Fruit fly (Drosophila melanogaster): ENCODE data around the gene beg.

Gene beg

DNA sequence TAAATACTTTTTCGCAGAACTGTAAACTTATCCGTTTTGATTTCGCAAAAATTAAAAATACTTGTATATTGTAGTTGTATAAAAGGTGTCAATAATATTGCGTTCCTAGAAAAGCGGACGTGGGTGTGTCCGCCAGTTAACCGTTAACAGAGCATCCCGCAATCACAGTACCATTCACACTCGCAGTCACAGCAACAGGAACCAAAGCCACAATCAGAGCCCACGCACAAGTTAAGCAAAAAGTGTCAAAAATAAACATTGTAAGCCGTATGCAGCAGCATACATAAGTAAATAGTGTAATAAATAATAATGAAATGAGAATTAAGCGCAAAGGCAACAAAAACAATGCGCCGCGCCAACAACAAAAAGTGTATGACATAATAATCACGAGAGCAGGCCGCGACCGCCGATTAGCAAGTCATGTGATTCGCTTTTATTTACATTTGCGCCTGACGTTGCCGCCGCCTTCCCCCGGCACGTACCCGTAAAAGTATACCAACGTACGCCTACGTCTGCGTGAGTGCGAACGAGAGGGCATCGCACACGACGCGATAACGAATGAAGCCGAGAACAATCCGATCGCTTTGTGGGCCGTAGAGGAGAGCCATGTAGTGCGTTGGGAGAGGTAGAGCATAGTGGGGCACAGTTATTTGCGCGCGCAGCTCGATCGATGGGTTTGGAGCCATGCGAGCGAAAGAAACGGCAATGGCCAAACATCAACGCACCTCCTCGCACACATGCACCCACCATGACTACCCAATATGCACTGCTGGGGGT lies 25.6 kb upstream of the beg start (continued):
- TF ChIP-seq hkb (optimal IDR thresholded peaks at IDR 0.05) (no peak), hkb (GFP tag; IDR thresholded peaks at IDR 0.05) (0 out of 2 replicates have a peak, but pooled peaks have one; percentile 31), CG6689 (GFP tag; IDR thresholded peaks at IDR 0.05) (no peak), ATbp (GFP tag; optimal IDR thresholded peaks at IDR 0.05) (peak; percentile 58), wor (GFP tag; IDR thresholded peaks at IDR 0.05) (no peak), sd (tag; optimal IDR thresholded peaks at IDR 0.05) (peak; percentile 93), Mrtf (GFP tag; IDR thresholded peaks at IDR 0.05) (0 out of 3 replicates have a peak, but pooled peaks have one; percentile 18), CG18764 (GFP tag; optimal IDR thresholded peaks at IDR 0.05) (no peak), lmd (GFP tag; IDR thresholded peaks at IDR 0.05) (peak; percentile 36; the same call in 1 of the 2 replicates), CG16863 (GFP tag; optimal IDR thresholded peaks at IDR 0.05) (no peak), CG7357 (GFP tag; IDR thresholded peaks at IDR 0.05) (no peak), Nf-YC (tag; optimal IDR thresholded peaks at IDR 0.05) (peak; percentile 64), CG16813 (GFP tag; IDR thresholded peaks at IDR 0.05; ENCODE audit: partially characterized antibody) (no peak), CG30403 (GFP tag; optimal IDR thresholded peaks at IDR 0.05) (peak; percentile 48), z (GFP tag; IDR thresholded peaks at IDR 0.05) (no peak), Elba2 (GFP tag; optimal IDR thresholded peaks at IDR 0.05) (no peak), gsb-n (tag; optimal IDR thresholded peaks at IDR 0.05) (no peak), knrl (GFP tag; IDR thresholded peaks at IDR 0.05; ENCODE audit: partially characterized antibody) (no peak), Dfd (GFP tag; optimal IDR thresholded peaks at IDR 0.05) (no peak), ERR (GFP tag; optimal IDR thresholded peaks at IDR 0.05) (no peak), fd64A (GFP tag; optimal IDR thresholded peaks at IDR 0.05) (peak; percentile 43), Dbx (GFP tag; IDR thresholded peaks at IDR 0.05) (peak; percentile 65; the same call in 1 of the 3 replicates), nerfin-1 (tag; optimal IDR thresholded peaks at IDR 0.05) (no peak), Bteb2 (GFP tag; optimal IDR thresholded peaks at IDR 0.05) (no peak), lab (GFP tag; optimal IDR thresholded peaks at IDR 0.05) (peak; percentile 77), Bgb (GFP tag; IDR thresholded peaks at IDR 0.05; ENCODE audit: partially characterized antibody) (peak; percentile 49; the same call in 1 of the 2 replicates), CG16779 (GFP tag; IDR thresholded peaks at IDR 0.05) (0 out of 2 replicates have a peak, but pooled peaks have one; percentile 20), bbx (GFP tag; IDR thresholded peaks at IDR 0.05; ENCODE audit: partially characterized antibody) (peak; percentile 54), caup (GFP tag; optimal IDR thresholded peaks at IDR 0.05; ENCODE audit: severe bottlenecking) (peak; percentile 33), CG9609 (GFP tag; optimal IDR thresholded peaks at IDR 0.05) (no peak), CG11696 (GFP tag; IDR thresholded peaks at IDR 0.05) (peak; percentile 95), CG10321 (GFP tag; IDR thresholded peaks at IDR 0.05) (peak; percentile 85), lbe (GFP tag; optimal IDR thresholded peaks at IDR 0.05) (peak; percentile 34), ems (GFP tag; optimal IDR thresholded peaks at IDR 0.05) (no peak), usp (GFP tag; optimal IDR thresholded peaks at IDR 0.05) (no peak), C15 (GFP tag; IDR thresholded peaks at IDR 0.05) (no peak), CG8944 (GFP tag; optimal IDR thresholded peaks at IDR 0.05) (no peak), CG12942 (GFP tag; optimal IDR thresholded peaks at IDR 0.05) (peak; percentile 1), bcd (GFP tag; optimal IDR thresholded peaks at IDR 0.05) (peak; percentile 25), ase (GFP tag; IDR thresholded peaks at IDR 0.05) (no peak), Asciz (GFP tag; optimal IDR thresholded peaks at IDR 0.05) (peak; percentile 32), CG3065 (GFP tag; optimal IDR thresholded peaks at IDR 0.05) (no peak), Eip74EF (GFP tag; optimal IDR thresholded peaks at IDR 0.05) (peak in 1 of 2 experiments; percentile 48), Antp (GFP tag; optimal IDR thresholded peaks at IDR 0.05) (no peak), CG4360 (GFP tag; IDR thresholded peaks at IDR 0.05) (peak; percentile 68), NC2α (GFP tag; optimal IDR thresholded peaks at IDR 0.05) (no peak), sob (GFP tag; IDR thresholded peaks at IDR 0.05) (peak; percentile 18; the same call in 1 of the 2 replicates), kah (GFP tag; optimal IDR thresholded peaks at IDR 0.05) (no peak), ttk (GFP tag; IDR thresholded peaks at IDR 0.05) (peak; percentile 44), CG7745 (tag; optimal IDR thresholded peaks at IDR 0.05) (no peak)

All from whole organism, embryonic.